Worm (Caenorhabditis elegans): ENCODE measurements around the gene srh-48.

DNA sequence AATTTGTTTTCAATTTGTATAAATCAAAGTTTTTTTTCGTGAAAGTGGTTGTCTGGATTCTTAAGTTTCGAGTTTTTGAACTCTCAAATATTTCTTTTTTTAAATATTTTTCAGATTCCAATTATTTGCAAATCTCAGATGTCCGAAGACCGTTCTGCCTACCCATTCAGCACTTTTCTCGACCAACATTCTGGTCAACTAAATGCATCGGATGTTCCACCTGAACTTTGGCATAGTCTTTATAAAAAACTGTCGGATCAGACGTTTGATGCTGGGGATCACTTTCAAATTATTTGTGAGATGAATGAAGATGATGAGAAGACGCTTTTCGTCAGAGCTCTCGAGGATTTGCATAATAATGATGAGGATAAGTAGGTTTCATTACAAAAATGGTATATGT lies 41.0 kb upstream of the srh-48 start, which contains the start of gene ttll-12:
- TF ChIP-seq ztf-29 (GFP tag; IDR thresholded peaks at IDR 0.05) = no peak
- TF ChIP-seq flt-1 (GFP tag; IDR thresholded peaks at IDR 0.05) = no peak
- TF ChIP-seq tab-1 (GFP tag; IDR thresholded peaks at IDR 0.05) = no peak
- TF ChIP-seq cog-1 (tag; optimal IDR thresholded peaks at IDR 0.05) = no peak
- TF ChIP-seq med-1 (GFP tag; optimal IDR thresholded peaks at IDR 0.05; ENCODE audit: insufficient read depth) = no peak
- TF ChIP-seq ref-1 (GFP tag; conservative IDR thresholded peaks at IDR 0.05) = no peak
- TF ChIP-seq klf-2 (GFP tag; conservative IDR thresholded peaks at IDR 0.05) = no peak

Data from whole organism, midembryonic.